Worm (Caenorhabditis elegans) whole organism, L4/young adult: ENCODE results near the gene arrd-6.

Experiments used
- dao-5 ChIP-seq: sonication (generic microtip); optimal IDR thresholded peaks from 2 replicates; lab custom pipeline; 2016; ENCODE audit warnings: missing genotype, missing genetic modification characterization, moderate library complexity, missing compliant biosample characterization
- him-1 ChIP-seq: sonication (generic microtip); optimal IDR thresholded peaks from 2 replicates; lab custom pipeline; 2016; ENCODE audit warnings: missing genotype, missing genetic modification reagents, missing genetic modification characterization, missing compliant biosample characterization

ce11 chrII:11167039-11167438, 24.5 kb downstream of the arrd-6 start:
- TF ChIP-seq dao-5 (tag; lab: Kevin White, UChicago): no peak
- TF ChIP-seq him-1 (tag; lab: Kevin White, UChicago): no peak
